Fruit fly (Drosophila melanogaster) whole organism, pupa: ENCODE measurements around the gene scyl.

Experiments
- CG17806 ChIP-seq: fragments of 200-800 bp; sonication (Bioruptor generic); optimal IDR thresholded peaks from 2 replicates; lab custom pipeline; 2018; ENCODE audit warnings: missing biosample characterization, mild to moderate bottlenecking, missing genetic modification characterization, moderate library complexity
- CG9948 ChIP-seq: fragments of 200-800 bp; sonication (Bioruptor generic); optimal IDR thresholded peaks from 2 replicates; lab custom pipeline; 2018; ENCODE audit warnings: missing biosample characterization, mild to moderate bottlenecking, missing genetic modification characterization, moderate library complexity
- D1 ChIP-seq: fragments of 200-800 bp; sonication (Bioruptor generic); optimal IDR thresholded peaks from 2 replicates; lab custom pipeline; 2018; ENCODE audit warnings: missing biosample characterization, mild to moderate bottlenecking, missing genetic modification characterization, moderate library complexity

DNA sequence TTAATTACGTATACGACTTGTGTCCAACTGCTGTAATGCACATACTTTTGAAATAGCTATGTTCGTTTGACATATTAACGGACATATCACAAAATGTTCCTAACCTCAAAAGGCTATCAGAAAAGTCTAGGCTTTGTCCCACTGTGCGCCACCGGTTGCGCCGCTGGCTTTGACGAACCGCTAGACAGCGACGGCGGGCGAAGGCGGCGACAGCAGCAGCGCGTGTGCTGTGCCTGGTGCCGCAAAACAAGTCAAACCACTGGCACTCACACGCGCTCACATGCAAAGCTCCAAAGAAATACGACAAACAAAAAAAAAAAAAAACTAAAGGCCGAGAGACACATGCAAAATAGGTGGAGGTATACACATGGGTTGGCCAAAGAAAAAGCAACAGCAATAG, 41.3 kb downstream of the scyl start:
- TF ChIP-seq D1 (tag; lab: Kevin White, UChicago) (no peak), CG9948 (tag; lab: Kevin White, UChicago) (peak; percentile 20), CG17806 (tag; lab: Kevin White, UChicago) (peak; percentile 34)
